Fruit fly (Drosophila melanogaster) ovary, adult (tissue): ENCODE data around the gene Mdh2.
A peak's percentile ranks its signal among the peaks of the same experiment; 100 is the strongest.

ENCODE experiments used
- CG17801 ChIP-seq: fragments of 200-800 bp; optimal IDR thresholded peaks from 2 replicates; lab custom pipeline; 2019; ENCODE audit warnings: missing biosample characterization, mild to moderate bottlenecking, missing genetic modification characterization, moderate library complexity; ENCODE audit not compliant: partially characterized antibody

Gene Mdh2

DNA sequence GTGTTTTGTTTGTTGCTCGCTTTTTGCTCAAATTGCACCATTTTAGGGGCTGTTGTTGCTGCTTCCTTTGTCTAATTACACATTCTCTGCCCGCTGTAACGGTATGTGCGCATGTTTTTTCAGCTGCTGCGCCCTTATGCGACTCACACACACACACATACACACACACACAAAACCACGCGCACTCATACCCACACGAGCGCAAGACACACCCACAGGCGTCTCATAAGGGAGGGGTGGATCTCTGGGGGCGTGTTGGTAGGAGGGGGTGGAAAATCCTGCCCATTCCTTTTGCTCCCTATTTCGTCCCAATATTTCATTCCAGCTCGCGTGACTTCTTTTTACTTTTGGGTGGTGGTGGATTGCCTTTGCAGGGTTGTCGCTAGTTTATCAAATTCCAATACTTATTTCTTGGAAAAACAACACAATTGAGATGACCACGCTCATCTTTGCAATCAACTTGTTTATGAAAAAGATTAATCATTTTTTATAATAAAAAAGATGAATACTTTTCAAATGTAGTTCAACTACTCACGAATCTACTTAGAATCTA lies 18.9 kb downstream of the Mdh2 start:
- no peak for TF ChIP-seq CG17801

DNA sequence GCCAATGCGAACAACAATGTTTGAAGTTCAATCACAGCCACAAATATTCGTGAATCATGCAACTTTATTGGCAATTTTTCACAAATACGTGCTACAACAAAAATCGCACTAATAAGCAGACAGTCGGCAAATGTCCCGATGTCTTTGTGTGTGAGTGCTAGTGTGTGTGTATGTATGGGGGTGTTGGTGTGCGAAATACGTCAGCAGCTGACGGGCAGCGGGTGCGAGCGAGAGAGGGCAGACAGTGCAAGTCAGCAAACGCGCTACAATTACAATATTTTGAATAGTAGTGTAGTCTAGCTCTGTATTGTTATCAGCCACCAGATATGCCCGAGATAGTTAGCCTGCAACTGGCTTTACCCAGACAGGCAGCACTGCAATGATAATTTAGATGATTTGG lies 19.8 kb downstream of the Mdh2 start:
- peak; percentile 25 for TF ChIP-seq CG17801

DNA sequence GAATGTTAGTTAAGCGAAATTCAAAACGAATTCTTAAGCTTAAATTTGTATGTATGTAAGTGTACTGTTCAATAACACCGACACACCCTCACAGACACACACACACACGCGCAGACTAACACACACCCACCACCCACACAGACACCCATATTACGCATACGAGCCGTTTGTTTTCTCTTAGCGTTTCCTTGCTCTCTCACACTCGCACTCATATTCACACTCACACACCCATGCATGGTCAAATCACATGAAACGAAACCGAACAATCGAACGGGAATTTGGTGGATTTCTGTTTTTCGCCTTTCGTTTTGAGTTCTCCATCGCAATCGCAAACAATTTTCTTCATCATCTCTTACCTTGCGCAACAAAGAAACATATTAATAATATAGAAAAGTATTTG lies 23.1 kb downstream of the Mdh2 start:
- no peak for TF ChIP-seq CG17801

DNA sequence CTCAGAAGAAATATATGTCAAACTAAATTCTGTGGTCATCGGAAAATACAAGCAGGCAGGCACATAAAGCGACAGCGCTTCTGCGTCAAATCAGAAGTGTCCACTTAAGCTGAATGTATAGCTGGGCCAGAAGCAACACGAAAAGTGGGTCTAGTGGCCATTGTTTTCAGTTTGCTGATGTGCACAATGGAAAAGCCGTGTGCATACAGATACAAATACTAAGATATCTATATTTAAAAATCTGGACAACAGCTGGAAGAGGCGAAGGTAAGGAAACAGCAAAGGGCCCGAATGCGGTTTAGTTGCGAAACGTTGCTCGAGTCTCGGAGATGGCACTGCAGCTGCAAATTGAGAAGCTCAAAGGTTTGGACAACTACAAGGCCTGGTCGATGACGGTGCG lies 24.6 kb downstream of the Mdh2 start, which contains the start of gene CG18598:
Gene CG18598, plus strand, starts transcription at position 301 of the 400 bp plus-strand sequence.
- TF ChIP-seq CG17801, result no peak

DNA sequence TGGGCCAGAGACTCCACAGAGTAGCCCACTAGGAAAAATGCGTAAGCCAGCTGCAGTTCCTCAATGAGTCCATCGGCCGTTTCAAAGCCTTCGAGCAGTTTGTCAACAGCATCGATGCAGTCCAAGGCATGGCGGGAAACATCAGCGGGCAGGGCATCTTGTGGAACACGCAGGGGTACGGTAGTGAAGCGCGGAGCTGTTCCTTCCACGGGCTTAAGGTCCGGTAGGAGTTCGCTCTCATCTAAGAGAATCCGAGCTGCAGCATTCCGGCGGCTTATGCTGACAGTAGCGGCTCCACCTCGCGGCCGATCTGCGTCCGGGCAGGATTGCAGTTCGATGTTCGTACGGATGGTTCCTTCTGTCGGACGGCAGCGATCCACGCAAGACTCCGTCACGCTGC lies 25.7 kb downstream of the Mdh2 start:
- no peak for TF ChIP-seq CG17801

DNA sequence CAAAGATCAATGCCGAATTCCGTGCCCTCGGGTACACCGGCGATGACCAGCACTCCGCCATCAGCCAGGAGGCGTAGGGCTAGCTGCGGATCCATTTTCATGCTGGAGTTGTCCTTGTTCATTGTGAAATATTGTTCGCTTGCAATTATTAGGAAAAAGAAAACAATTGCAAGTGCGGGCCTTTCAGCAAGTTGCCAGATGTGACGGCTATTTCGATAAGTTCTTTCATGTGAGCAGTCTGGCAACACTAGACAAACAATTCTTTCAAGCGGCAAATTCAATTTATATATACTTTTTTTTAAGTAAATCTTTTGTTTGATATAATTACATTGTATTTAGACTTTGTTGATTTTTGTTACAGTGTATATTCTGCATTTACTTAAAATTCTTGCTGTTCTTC lies 26.4 kb downstream of the Mdh2 start, which contains the start of gene CG12320:
Gene CG12320, minus strand, starts transcription at position 157 of the 400 bp plus-strand sequence.
- no peak for TF ChIP-seq CG17801

DNA sequence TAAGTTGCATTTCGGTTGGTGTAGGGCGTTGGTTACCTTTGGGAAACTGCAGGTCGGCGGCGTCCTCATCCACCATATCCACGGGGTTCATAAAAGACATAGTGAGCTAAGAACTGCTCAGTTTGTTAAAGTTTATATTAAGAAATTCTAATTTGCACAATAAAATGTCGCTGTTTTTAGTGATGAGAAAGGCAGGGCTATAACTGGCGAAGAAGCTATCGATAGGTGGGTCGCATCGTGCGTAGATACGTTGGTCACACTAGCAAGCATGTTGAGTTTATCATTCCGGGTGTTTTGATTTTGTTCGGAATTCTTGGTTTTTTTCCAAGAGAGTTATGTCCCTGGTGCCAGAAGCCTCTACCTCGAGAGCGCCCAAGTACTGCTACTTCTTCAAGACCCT lies 29.1 kb downstream of the Mdh2 start, which contains the start of the genes Ada2a, Polr2D, Tgs1 and moi:
Gene Ada2a, minus strand, starts transcription at position 207 of the 400 bp plus-strand sequence.
Gene Polr2D, minus strand, starts transcription at position 207 of the 400 bp plus-strand sequence.
Gene Tgs1, plus strand, starts transcription at position 250 of the 400 bp plus-strand sequence.
Gene moi, plus strand, starts transcription at position 250 of the 400 bp plus-strand sequence.
- TF ChIP-seq CG17801, result peak; percentile 23

DNA sequence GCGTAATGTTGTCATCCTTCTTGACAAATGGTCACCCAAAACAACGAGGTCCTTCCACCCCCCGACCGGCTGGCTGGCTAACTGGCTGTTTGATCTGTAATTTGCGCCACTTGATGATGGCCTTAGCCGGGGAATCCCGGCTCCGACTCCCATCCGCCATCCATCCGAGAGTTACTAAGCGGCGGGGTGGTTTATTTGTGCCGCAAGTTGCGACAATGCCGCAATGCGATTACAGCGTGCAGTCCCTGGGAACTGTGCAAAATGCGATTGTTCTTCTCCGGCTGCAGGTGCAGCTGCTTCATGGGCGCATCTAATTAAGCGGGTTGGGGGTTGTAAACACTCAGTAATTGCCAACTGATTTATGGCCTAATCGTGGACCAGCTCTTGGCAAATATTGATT lies 33.8 kb downstream of the Mdh2 start:
- no peak for TF ChIP-seq CG17801

DNA sequence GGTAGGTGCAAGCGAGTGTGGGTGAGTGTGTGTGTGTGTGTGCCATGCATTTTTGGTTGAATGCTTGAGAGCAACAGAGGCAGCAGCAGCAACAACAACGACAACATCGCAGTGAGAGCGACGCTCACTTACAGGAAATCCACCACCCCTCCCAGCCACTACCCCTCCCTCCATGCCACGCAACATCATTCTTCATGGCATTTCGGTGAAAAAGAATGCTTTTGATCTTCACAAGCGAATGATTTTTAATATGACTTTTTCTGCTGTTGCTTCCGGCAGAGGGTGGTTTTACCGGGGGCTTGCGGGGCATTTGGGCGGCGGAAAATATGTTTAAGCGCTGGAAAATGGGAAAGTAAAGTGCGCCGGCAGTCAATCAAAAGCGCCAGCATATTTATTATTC lies 35.4 kb downstream of the Mdh2 start:
- no peak for TF ChIP-seq CG17801

DNA sequence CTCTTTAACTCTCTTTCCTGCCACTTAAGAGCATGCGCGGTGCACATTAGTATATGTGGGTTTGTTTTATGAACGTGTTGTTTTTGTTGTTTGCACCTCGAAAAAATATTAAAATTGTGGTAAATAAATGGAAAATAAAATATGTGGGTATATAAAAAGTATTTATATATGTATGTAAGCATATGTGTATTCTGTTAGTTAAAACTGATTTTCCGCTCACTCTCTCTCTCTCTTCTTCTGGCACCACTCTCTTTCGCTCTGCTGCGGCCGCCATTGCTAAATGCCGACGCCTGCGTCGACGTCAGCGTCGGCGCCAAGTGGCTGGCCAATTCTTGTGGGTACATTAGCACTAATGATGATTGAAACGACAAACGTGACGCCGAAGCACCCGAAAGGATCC lies 39.1 kb downstream of the Mdh2 start:
- no peak for TF ChIP-seq CG17801

DNA sequence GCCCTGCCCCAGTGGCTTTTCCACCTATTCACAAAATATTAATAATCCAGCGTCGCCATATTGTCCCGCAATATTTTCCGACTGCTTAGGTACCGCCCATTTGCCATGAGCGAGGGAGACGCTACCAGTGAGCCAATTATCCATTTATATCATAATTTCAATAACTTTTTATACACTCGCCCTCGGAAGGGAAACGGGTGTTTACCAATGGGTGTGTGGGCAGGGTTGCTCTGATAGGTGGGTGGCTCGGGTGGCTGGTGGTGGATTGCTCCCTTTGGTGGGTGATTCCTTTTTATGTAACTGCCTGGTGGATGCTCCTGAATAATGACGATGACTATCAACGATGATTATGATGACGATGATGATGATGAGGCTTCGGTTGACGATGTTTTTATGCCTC lies 40.5 kb downstream of the Mdh2 start:
- no peak for TF ChIP-seq CG17801

DNA sequence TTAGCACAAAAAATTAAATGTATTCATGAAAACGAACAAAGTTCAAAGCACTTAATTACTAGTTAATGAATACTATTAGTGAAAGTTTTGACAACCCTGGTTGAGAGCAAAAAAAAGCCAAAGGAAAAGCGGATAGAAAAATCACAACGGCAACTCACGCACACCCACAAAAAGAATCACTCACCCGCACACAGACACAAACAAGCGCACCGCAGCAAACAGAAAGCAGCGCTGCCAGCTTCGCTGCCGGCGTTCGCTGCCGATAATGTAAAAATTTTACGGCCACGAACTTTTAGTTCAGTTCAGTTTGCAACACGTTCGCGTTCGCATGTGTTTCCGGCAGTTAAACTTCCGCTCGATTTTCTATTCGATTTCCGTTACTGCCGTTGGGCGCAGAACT lies 41.3 kb downstream of the Mdh2 start, which contains the start of gene CG18599:
Gene CG18599, plus strand, starts transcription at position 301 of the 400 bp plus-strand sequence.
- no peak for TF ChIP-seq CG17801

DNA sequence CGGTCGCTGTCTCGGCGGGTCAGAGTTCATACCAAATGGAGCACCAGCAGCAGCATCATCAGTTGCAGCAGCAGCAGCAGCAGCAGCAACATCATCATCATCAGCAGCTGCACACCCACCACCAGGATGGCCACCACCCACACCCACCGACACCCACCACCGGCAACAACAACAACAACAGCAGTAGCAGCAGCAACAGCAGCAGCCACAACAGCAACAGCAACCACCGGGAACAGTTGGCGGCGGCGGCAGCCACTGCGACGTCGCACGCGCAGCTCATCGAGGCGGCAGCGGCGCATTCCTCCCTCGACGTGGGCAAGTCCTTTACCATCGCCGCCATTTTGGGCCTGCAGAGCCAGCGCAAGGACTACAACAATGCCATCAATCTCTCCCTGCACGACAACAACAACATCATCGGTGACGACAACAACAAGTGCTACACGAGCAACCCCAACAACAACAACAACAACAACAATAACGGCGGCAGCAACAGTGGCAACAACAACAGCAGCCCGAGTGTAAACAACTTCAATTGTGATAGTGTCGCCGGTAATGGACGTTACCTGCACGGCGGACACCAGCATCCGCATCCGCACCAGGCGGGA lies 43.6 kb downstream of the Mdh2 start:
- no peak for TF ChIP-seq CG17801

DNA sequence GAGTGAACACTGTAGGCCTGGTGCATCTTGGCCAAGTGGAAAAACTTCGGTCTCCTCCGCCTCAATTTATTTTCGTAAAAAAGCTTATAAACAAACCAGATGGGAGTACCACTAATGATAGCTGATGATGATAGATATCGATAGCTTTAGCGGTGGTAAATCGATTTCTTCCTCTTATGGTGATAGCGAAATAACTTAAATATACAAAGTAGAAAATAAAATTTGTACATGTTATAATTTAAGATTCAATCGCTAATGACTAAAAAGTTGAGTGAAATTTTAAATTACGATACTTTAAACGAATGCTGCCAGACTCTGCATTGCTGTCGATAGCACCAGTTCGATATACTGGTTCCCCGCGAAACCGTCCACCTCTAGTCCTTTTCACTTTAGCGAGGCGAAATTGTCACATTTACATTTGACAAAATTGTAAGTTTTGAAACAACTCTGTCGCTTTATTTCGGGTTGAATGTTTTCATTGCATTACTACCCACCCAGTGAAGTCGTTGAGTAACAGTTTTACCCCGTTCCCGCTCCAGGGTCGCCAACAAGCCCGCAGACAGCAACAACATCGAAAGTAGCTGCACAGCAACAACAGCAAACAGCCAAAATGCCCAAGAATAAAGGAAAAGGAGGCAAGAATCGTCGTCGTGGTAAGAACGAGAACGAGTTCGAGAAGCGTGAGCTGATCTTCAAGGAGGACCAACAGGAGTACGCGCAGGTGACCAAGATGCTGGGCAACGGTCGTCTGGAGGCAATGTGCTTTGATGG lies 48.3 kb downstream of the Mdh2 start, which contains the start of the genes Vps39 and eIF1A:
Gene Vps39, minus strand, starts transcription at position 119 of the 771 bp plus-strand sequence.
Gene eIF1A, plus strand, starts transcription at position 338 of the 771 bp plus-strand sequence.
- TF ChIP-seq CG17801, result peak; percentile 40

DNA sequence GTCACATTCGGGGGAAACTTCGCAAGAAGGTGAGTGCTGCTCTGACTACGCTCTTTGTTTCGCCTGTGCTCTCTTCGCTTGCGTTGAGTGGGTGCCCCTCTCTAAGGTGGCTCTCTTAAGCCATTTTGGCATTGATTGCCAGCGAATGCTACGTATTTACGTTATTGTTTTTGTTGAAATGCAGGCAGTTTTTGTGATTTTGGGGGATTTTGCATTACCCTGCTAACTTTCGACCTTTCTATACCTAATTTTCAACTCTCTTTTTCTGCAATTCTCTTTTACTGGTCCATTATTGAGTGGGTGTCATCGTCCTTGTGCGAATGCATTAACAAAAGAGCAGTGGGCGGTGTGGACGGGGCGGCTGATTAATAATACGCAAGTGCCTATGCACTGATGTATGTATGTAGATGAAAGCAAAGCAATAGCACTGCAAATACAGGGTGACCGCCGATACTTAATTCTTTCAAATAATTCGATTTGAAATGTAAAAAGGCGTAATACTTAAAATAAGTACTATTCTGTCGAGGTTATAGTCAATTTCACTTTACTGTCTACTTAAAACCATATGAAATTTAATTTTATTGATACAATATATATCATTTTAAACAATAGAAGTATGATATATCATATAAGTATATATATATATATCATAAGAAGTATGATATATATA lies 49.1 kb downstream of the Mdh2 start:
- no peak for TF ChIP-seq CG17801

DNA sequence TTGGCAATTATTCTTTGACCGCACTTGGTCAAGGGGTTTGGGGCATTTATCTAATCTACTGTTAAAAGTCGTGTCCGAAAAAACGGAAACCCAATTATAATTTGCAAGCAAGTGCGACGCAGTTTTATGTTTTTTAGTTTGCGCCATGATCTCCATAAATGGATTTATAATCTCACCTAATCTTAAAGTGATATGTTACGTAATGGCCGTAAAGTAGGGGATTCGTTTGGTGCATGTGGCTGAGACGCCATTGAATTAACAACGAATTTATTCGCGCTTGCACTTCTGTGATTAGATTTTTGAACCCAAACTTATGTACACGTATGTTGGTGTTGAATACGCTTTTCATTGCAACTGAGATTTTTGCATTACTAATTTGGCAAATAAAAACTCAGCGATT lies 50.5 kb downstream of the Mdh2 start:
- no peak for TF ChIP-seq CG17801

DNA sequence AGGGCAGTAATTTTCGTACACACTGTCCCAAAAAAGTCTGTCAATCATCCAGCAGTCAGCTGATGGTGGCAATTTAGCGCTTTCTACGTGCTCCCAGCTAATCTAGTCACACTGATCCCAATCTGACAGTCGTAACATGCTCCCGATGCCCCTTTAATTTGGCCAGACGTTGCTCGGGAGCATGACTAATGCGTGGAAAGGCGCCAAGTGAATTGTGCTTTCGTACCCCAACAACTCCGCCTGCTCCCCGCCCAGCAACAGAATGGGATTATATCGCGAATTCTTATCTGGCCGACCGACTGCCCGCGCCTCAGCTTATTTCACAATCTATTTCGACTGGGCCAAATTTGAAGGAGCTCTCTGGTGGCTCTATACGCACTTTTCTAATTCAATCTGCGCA lies 51.2 kb downstream of the Mdh2 start:
- TF ChIP-seq CG17801, result no peak
